Fruit fly (Drosophila melanogaster) whole organism, embryonic: Measurements from ENCODE around the gene Rlb1.

Experiments used
- Bdp1 ChIP-seq: fragments of 200-800 bp; sonication (Bioruptor generic); optimal IDR thresholded peaks from 3 replicates; lab custom pipeline; 2016; ENCODE audit warnings: missing biosample characterization, missing genetic modification characterization
- Blimp-1 ChIP-seq: fragments of 200-800 bp; sonication (Bioruptor generic); optimal IDR thresholded peaks from 3 replicates; lab custom pipeline; 2018; ENCODE audit warnings: missing biosample characterization, missing genetic modification characterization, mild to moderate bottlenecking, moderate library complexity, missing genetic modification reagents
- CG10543 ChIP-seq: fragments of 200-800 bp; sonication (Bioruptor generic); optimal IDR thresholded peaks from 3 replicates; lab custom pipeline; 2017; ENCODE audit warnings: missing biosample characterization, mild to moderate bottlenecking, missing genetic modification characterization, moderate library complexity
- CG10654 ChIP-seq: fragments of 200-800 bp; sonication (Bioruptor generic); optimal IDR thresholded peaks from 2 replicates; lab custom pipeline; 2016; ENCODE audit warnings: missing biosample characterization, missing genetic modification characterization
- CG12299 ChIP-seq: fragments of 200-800 bp; sonication (Bioruptor generic); optimal IDR thresholded peaks from 2 replicates; lab custom pipeline; 2018; ENCODE audit warnings: missing biosample characterization, mild to moderate bottlenecking, missing genetic modification characterization
- CG12659 ChIP-seq: fragments of 200-800 bp; sonication (Bioruptor generic); optimal IDR thresholded peaks from 3 replicates; lab custom pipeline; 2017; ENCODE audit warnings: mild to moderate bottlenecking, missing biosample characterization, missing genetic modification reagents, missing genetic modification characterization
- CG12942 ChIP-seq: fragments of 200-800 bp; sonication (Bioruptor generic); optimal IDR thresholded peaks from 3 replicates; lab custom pipeline; 2016; ENCODE audit warnings: missing biosample characterization, missing genetic modification characterization
- CG13296 ChIP-seq: fragments of 200-800 bp; sonication (Bioruptor generic); optimal IDR thresholded peaks from 3 replicates; lab custom pipeline; 2018; ENCODE audit warnings: missing biosample characterization, mild to moderate bottlenecking, missing genetic modification characterization
- CG14014 ChIP-seq: fragments of 200-800 bp; sonication (Bioruptor generic); IDR thresholded peaks from 2 replicates; pipeline ENCODE4 v1.3.6; 2022; ENCODE audit warnings: missing biosample characterization, missing genetic modification characterization
- CG15073 ChIP-seq: fragments of 200-800 bp; sonication (Bioruptor generic); optimal IDR thresholded peaks from 2 replicates; lab custom pipeline; 2016; ENCODE audit warnings: missing biosample characterization, missing genetic modification characterization
- CG1529 ChIP-seq: fragments of 200-800 bp; sonication (Bioruptor generic); optimal IDR thresholded peaks from 3 replicates; lab custom pipeline; 2018; ENCODE audit warnings: missing biosample characterization, missing genetic modification characterization
- CG16779 ChIP-seq: fragments of 200-800 bp; sonication (Bioruptor generic); IDR thresholded peaks from 2 replicates; pipeline ENCODE4 v1.3.6; 2022; ENCODE audit warnings: missing biosample characterization, missing genetic modification characterization
- CG16863 ChIP-seq: fragments of 200-800 bp; sonication (Bioruptor generic); optimal IDR thresholded peaks from 3 replicates; lab custom pipeline; 2016; ENCODE audit warnings: missing biosample characterization, missing genetic modification characterization
- CG2129 ChIP-seq: fragments of 200-800 bp; sonication (Bioruptor generic); IDR thresholded peaks from 2 replicates; pipeline ENCODE4 v1.3.6; 2022; ENCODE audit warnings: missing biosample characterization, missing genetic modification characterization; ENCODE audit not compliant: partially characterized antibody
- CG2202 ChIP-seq: fragments of 200-800 bp; sonication (Bioruptor generic); optimal IDR thresholded peaks from 2 replicates; lab custom pipeline; 2018; ENCODE audit warnings: missing biosample characterization, mild to moderate bottlenecking, missing genetic modification characterization
- CG4707 ChIP-seq: fragments of 200-800 bp; sonication (Bioruptor generic); optimal IDR thresholded peaks from 2 replicates; lab custom pipeline; 2018; ENCODE audit warnings: missing biosample characterization, mild to moderate bottlenecking, missing genetic modification characterization, moderate library complexity
- CG5180 ChIP-seq: fragments of 200-800 bp; sonication (Bioruptor generic); optimal IDR thresholded peaks from 3 replicates; lab custom pipeline; 2017; ENCODE audit warnings: missing biosample characterization, missing genetic modification characterization, mild to moderate bottlenecking, moderate library complexity, missing genetic modification reagents
- CG6175 ChIP-seq: fragments of 200-800 bp; sonication (Bioruptor generic); IDR thresholded peaks from 3 replicates; pipeline ENCODE4 v1.3.6; 2022; ENCODE audit warnings: missing biosample characterization, missing genetic modification characterization
- CG6765 ChIP-seq: fragments of 200-800 bp; sonication (Bioruptor generic); optimal IDR thresholded peaks from 3 replicates; lab custom pipeline; 2017; ENCODE audit warnings: missing biosample characterization, mild to moderate bottlenecking, missing genetic modification characterization
- CG7928 ChIP-seq: fragments of 200-800 bp; sonication (Bioruptor generic); optimal IDR thresholded peaks from 2 replicates; lab custom pipeline; 2017; ENCODE audit warnings: missing biosample characterization, mild to moderate bottlenecking, missing genetic modification characterization
- CG8359 ChIP-seq: fragments of 200-800 bp; sonication (Bioruptor generic); optimal IDR thresholded peaks from 2 replicates; lab custom pipeline; 2017; ENCODE audit warnings: missing biosample characterization, mild to moderate bottlenecking, missing genetic modification characterization, borderline replicate concordance
- CG8765 ChIP-seq: fragments of 200-800 bp; sonication (Bioruptor generic); IDR thresholded peaks from 2 replicates; pipeline ENCODE4 v1.3.6; 2022; ENCODE audit warnings: missing biosample characterization, missing genetic modification characterization
- CG9215 ChIP-seq: fragments of 200-800 bp; sonication (Bioruptor generic); IDR thresholded peaks from 2 replicates; pipeline ENCODE4 v1.3.6; 2022; ENCODE audit warnings: missing biosample characterization, missing genetic modification characterization
- D ChIP-seq, 2 experiments: fragments of 200-800 bp in 1 of 2; fragments of >200 bp in 1 of 2; sonication (Bioruptor generic) in 1 of 2; optimal IDR thresholded peaks; 2 replicates in 1 of 2; 3 replicates in 1 of 2; lab custom pipeline; 2017; ENCODE audit warnings: mild to moderate bottlenecking in 1 of 2, missing biosample characterization in 1 of 2, missing genetic modification characterization in 1 of 2, missing genetic modification reagents in 1 of 2
- D19A ChIP-seq: fragments of 200-800 bp; optimal IDR thresholded peaks from 3 replicates; lab custom pipeline; 2019; ENCODE audit warnings: missing biosample characterization, mild to moderate bottlenecking, missing genetic modification characterization, moderate library complexity
- Dfd ChIP-seq, 2 experiments: fragments of >200 bp; optimal IDR thresholded peaks; 2 replicates each; lab custom pipeline; 2017; ENCODE audit warnings: missing biosample characterization in 2 of 2, missing genetic modification characterization in 2 of 2
- Ets97D ChIP-seq: fragments of 200-800 bp; sonication (Bioruptor generic); optimal IDR thresholded peaks from 3 replicates; lab custom pipeline; 2016; ENCODE audit warnings: missing biosample characterization, missing genetic modification characterization
- HHEX ChIP-seq: fragments of 200-800 bp; sonication (Bioruptor generic); optimal IDR thresholded peaks from 3 replicates; lab custom pipeline; 2017; ENCODE audit warnings: missing biosample characterization, mild to moderate bottlenecking, missing genetic modification characterization, missing genetic modification reagents
- HmgZ ChIP-seq: fragments of 200-800 bp; sonication (Bioruptor generic); optimal IDR thresholded peaks from 2 replicates; lab custom pipeline; 2018; ENCODE audit warnings: missing biosample characterization, mild to moderate bottlenecking, missing genetic modification characterization
- Hr78 ChIP-seq, 2 experiments: fragments of 200-800 bp in 1 of 2; fragments of >200 bp in 1 of 2; sonication (Bioruptor generic) in 1 of 2; optimal IDR thresholded peaks; 2 replicates each; lab custom pipeline; 2017 to 2019; ENCODE audit warnings: missing biosample characterization in 2 of 2, missing genetic modification characterization in 2 of 2, mild to moderate bottlenecking in 1 of 2, moderate library complexity in 1 of 2
- Mad ChIP-seq: fragments of 200-800 bp; sonication (Bioruptor generic); optimal IDR thresholded peaks from 2 replicates; lab custom pipeline; 2016; ENCODE audit warnings: missing biosample characterization, missing genetic modification characterization
- Mrtf ChIP-seq: fragments of 200-800 bp; sonication (Bioruptor generic); IDR thresholded peaks from 3 replicates; pipeline ENCODE4 v1.3.6; 2022; ENCODE audit warnings: missing biosample characterization, missing genetic modification characterization
- Pdp1 ChIP-seq, 2 experiments: fragments of 200-800 bp; sonication (Bioruptor generic); optimal IDR thresholded peaks; 3 replicates each; lab custom pipeline; 2016; ENCODE audit warnings: missing biosample characterization in 2 of 2, missing genetic modification characterization in 2 of 2, mild to moderate bottlenecking in 1 of 2, moderate library complexity in 1 of 2
- Rx ChIP-seq: fragments of 200-800 bp; sonication (Bioruptor generic); IDR thresholded peaks from 2 replicates; pipeline ENCODE4 v1.3.6; 2022; ENCODE audit warnings: missing biosample characterization, missing genetic modification characterization
- Side ChIP-seq: fragments of 200-800 bp; sonication (Bioruptor generic); optimal IDR thresholded peaks from 2 replicates; lab custom pipeline; 2016; ENCODE audit warnings: missing biosample characterization, missing genetic modification characterization
- Sry-δ ChIP-seq: fragments of 200-800 bp; sonication (Bioruptor generic); optimal IDR thresholded peaks from 2 replicates; lab custom pipeline; 2016; ENCODE audit warnings: missing biosample characterization, missing genetic modification characterization
- Xrp1 ChIP-seq: fragments of 200-800 bp; sonication (Bioruptor generic); IDR thresholded peaks from 2 replicates; pipeline ENCODE4 v1.3.6; 2022; ENCODE audit warnings: missing biosample characterization, missing genetic modification characterization
- bigmax ChIP-seq: fragments of 200-800 bp; sonication (Bioruptor generic); optimal IDR thresholded peaks from 2 replicates; lab custom pipeline; 2018; ENCODE audit warnings: missing biosample characterization, mild to moderate bottlenecking, missing genetic modification characterization
- bowl ChIP-seq: fragments of 200-800 bp; sonication (Bioruptor generic); IDR thresholded peaks from 2 replicates; pipeline ENCODE4 v1.3.6; 2022; ENCODE audit warnings: missing biosample characterization, missing genetic modification characterization
- cas ChIP-seq: fragments of 200-800 bp; sonication (Bioruptor generic); IDR thresholded peaks from 2 replicates; pipeline ENCODE4 v1.3.6; 2022; ENCODE audit warnings: missing biosample characterization, missing genetic modification characterization
- chm ChIP-seq: fragments of 200-800 bp; sonication (Bioruptor generic); IDR thresholded peaks from 2 replicates; pipeline ENCODE4 v1.3.6; 2022; ENCODE audit warnings: missing biosample characterization, missing genetic modification characterization
- fd64A ChIP-seq: fragments of 200-800 bp; sonication (Bioruptor generic); optimal IDR thresholded peaks from 3 replicates; lab custom pipeline; 2018; ENCODE audit warnings: missing biosample characterization, mild to moderate bottlenecking, missing genetic modification characterization
- lilli ChIP-seq: fragments of 200-800 bp; sonication (Bioruptor generic); optimal IDR thresholded peaks from 3 replicates; lab custom pipeline; 2016; ENCODE audit warnings: missing biosample characterization, missing genetic modification characterization
- nerfin-1 ChIP-seq: fragments of 200-800 bp; sonication (Bioruptor generic); optimal IDR thresholded peaks from 3 replicates; lab custom pipeline; 2019; ENCODE audit warnings: missing biosample characterization, mild to moderate bottlenecking, missing genetic modification characterization, moderate library complexity
- nom ChIP-seq: fragments of 200-800 bp; sonication (Bioruptor generic); optimal IDR thresholded peaks from 2 replicates; lab custom pipeline; 2017; ENCODE audit warnings: missing biosample characterization, missing genetic modification characterization, mild to moderate bottlenecking, moderate library complexity, missing genetic modification reagents
- sna ChIP-seq: fragments of 200-800 bp; sonication (Bioruptor generic); IDR thresholded peaks from 2 replicates; pipeline ENCODE4 v1.3.6; 2022; ENCODE audit warnings: missing biosample characterization, missing genetic modification characterization; ENCODE audit not compliant: partially characterized antibody
- sqz ChIP-seq: fragments of 200-800 bp; sonication (Bioruptor generic); optimal IDR thresholded peaks from 3 replicates; lab custom pipeline; 2018; ENCODE audit warnings: missing biosample characterization, mild to moderate bottlenecking, missing genetic modification characterization
- tap ChIP-seq: fragments of 200-800 bp; optimal IDR thresholded peaks from 3 replicates; lab custom pipeline; 2019; ENCODE audit warnings: missing biosample characterization, mild to moderate bottlenecking, missing genetic modification characterization, moderate library complexity
- tin ChIP-seq: fragments of 200-800 bp; sonication (Bioruptor generic); optimal IDR thresholded peaks from 3 replicates; lab custom pipeline; 2016; ENCODE audit warnings: missing biosample characterization, missing genetic modification characterization
- trh ChIP-seq: fragments of 200-800 bp; sonication (Bioruptor generic); optimal IDR thresholded peaks from 2 replicates; lab custom pipeline; 2016; ENCODE audit warnings: missing biosample characterization, missing genetic modification characterization
- yki ChIP-seq: fragments of >200 bp; optimal IDR thresholded peaks from 3 replicates; lab custom pipeline; 2018

Gene Rlb1

dm6 chr3R:9502416-9502763 lies 10.7 kb upstream of the Rlb1 start, which contains the start of gene RhoL:
Gene RhoL, minus strand, starts transcription at chr3R:9502581.
- TF ChIP-seq CG6175 (GFP tag; lab: Robert Waterston, UW) (no peak), CG8359 (GFP tag; lab: Kevin White, UChicago) (peak; percentile 11), Bdp1 (no peak), Rx (no peak), CG1529 (GFP tag; lab: Kevin White, UChicago) (no peak), nerfin-1 (no peak), Blimp-1 (GFP tag; lab: Kevin White, UChicago) (no peak), tap (tag; lab: Kevin White, UChicago) (peak; percentile 48), trh (GFP tag; lab: Kevin White, UChicago) (no peak), CG7928 (GFP tag; lab: Kevin White, UChicago) (no peak), CG12942 (GFP tag; lab: Kevin White, UChicago) (no peak), Pdp1 (GFP tag; optimal IDR thresholded peaks at IDR 0.05; lab: Kevin White, UChicago) (peak in 1 of 2 experiments; percentile 34), D19A (peak; percentile 20), Ets97D (GFP tag; lab: Kevin White, UChicago) (no peak), Dfd (GFP tag; optimal IDR thresholded peaks at IDR 0.05; lab: Kevin White, UChicago) (no peak), sna (GFP tag; lab: Robert Waterston, UW) (peak; percentile 62), CG16779 (GFP tag; lab: Robert Waterston, UW) (peak; percentile 49; the same call in 1 of the 2 replicates), CG4707 (peak; percentile 36), Sry-δ (GFP tag; lab: Kevin White, UChicago) (peak; percentile 0), cas (GFP tag; lab: Robert Waterston, UW) (no peak), CG15073 (GFP tag; lab: Kevin White, UChicago) (no peak), HHEX (GFP tag; lab: Kevin White, UChicago) (peak; percentile 36), lilli (peak; percentile 34), CG5180 (GFP tag; lab: Kevin White, UChicago) (peak; percentile 87), Hr78 (GFP tag; optimal IDR thresholded peaks at IDR 0.05; lab: Kevin White, UChicago) (peak in 1 of 2 experiments; percentile 43), CG12299 (peak; percentile 0), fd64A (GFP tag; lab: Kevin White, UChicago) (no peak), CG10543 (GFP tag; lab: Kevin White, UChicago) (peak; percentile 81), tin (GFP tag; lab: Kevin White, UChicago) (no peak), bigmax (GFP tag; lab: Kevin White, UChicago) (no peak), Mad (GFP tag; lab: Kevin White, UChicago) (no peak), CG9215 (GFP tag; lab: Robert Waterston, UW) (no peak), yki (lab: Kevin White, UChicago) (peak; percentile 75), CG2129 (no peak), CG8765 (GFP tag; lab: Robert Waterston, UW) (no peak), nom (GFP tag; lab: Kevin White, UChicago) (peak; percentile 76), Mrtf (GFP tag; lab: Robert Waterston, UW) (no peak), D (optimal IDR thresholded peaks at IDR 0.05; lab: Kevin White, UChicago) (no peak), D (GFP tag; optimal IDR thresholded peaks at IDR 0.05; lab: Kevin White, UChicago) (no peak), CG2202 (tag; lab: Kevin White, UChicago) (no peak), CG13296 (peak; percentile 54), chm (GFP tag; lab: Robert Waterston, UW) (peak; percentile 67), sqz (GFP tag; lab: Kevin White, UChicago) (no peak), CG14014 (peak; percentile 12; the same call in 1 of the 2 replicates), Xrp1 (no peak), CG16863 (GFP tag; lab: Kevin White, UChicago) (no peak), bowl (peak; percentile 70), CG10654 (no peak), HmgZ (peak; percentile 75), Side (GFP tag; lab: Kevin White, UChicago) (peak; percentile 31), CG6765 (GFP tag; lab: Kevin White, UChicago) (peak; percentile 32), CG12659 (GFP tag; lab: Kevin White, UChicago) (peak; percentile 17)
